Worm (Caenorhabditis elegans) whole organism, L1 larva: Measurements from ENCODE around the gene hpo-19.

Experiments
- C34B4.2 ChIP-seq: sonication (generic microtip); optimal IDR thresholded peaks from 2 replicates; lab custom pipeline; 2017; ENCODE audit warnings: mild to moderate bottlenecking, missing genetic modification characterization, missing compliant biosample characterization
- F16B12.6 ChIP-seq: fragments of 150-350 bp; optimal IDR thresholded peaks from 2 replicates; lab custom pipeline; 2014; ENCODE audit warnings: missing biosample characterization, missing genetic modification characterization
- Y116A8C.19 ChIP-seq: sonication (generic microtip); optimal IDR thresholded peaks from 2 replicates; lab custom pipeline; 2016; ENCODE audit warnings: missing compliant biosample characterization, missing genetic modification characterization, borderline replicate concordance
- aly-2 ChIP-seq: fragments of 150-350 bp; optimal IDR thresholded peaks from 2 replicates; lab custom pipeline; 2014; ENCODE audit warnings: missing biosample characterization, missing genetic modification characterization
- blmp-1 ChIP-seq: fragments of 150-350 bp; optimal IDR thresholded peaks from 2 replicates; lab custom pipeline; 2014; ENCODE audit warnings: missing biosample characterization, missing genetic modification characterization
- ceh-63 ChIP-seq: fragments of 200-800 bp; sonication (Bioruptor generic); optimal IDR thresholded peaks from 2 replicates; lab custom pipeline; 2018; ENCODE audit warnings: mild to moderate bottlenecking, missing genetic modification characterization, missing compliant biosample characterization
- ceh-8 ChIP-seq: fragments of 200-800 bp; sonication (Bioruptor generic); optimal IDR thresholded peaks from 2 replicates; lab custom pipeline; 2018; ENCODE audit warnings: mild to moderate bottlenecking, missing genetic modification characterization, moderate library complexity, missing compliant biosample characterization
- ceh-82 ChIP-seq, 3 experiments: fragments of 150-350 bp in 1 of 3; sonication (generic microtip) in 2 of 3; optimal IDR thresholded peaks; 2 replicates each; lab custom pipeline; 2014 to 2017; ENCODE audit warnings: missing biosample characterization in 3 of 3, missing genetic modification characterization in 3 of 3
- ces-1 ChIP-seq: fragments of 150-350 bp; optimal IDR thresholded peaks from 2 replicates; lab custom pipeline; 2014; ENCODE audit warnings: missing biosample characterization, missing genetic modification reagents, missing genetic modification characterization
- efl-1 ChIP-seq, 4 experiments: fragments of 150-350 bp; optimal IDR thresholded peaks in 3 of 4; peaks in 1 of 4; 1 replicate in 1 of 4; 2 replicates in 3 of 4; lab custom pipeline; 2014; ENCODE audit warnings: missing biosample characterization in 2 of 4, missing genetic modification characterization in 2 of 4, missing genetic modification reagents in 2 of 4
- efl-3 ChIP-seq: fragments of 200-800 bp; sonication (Bioruptor generic); optimal IDR thresholded peaks from 2 replicates; lab custom pipeline; 2018; ENCODE audit warnings: mild to moderate bottlenecking, missing genetic modification characterization, missing compliant biosample characterization
- egl-27 ChIP-seq, 2 experiments: fragments of 150-350 bp in 1 of 2; sonication (generic microtip); optimal IDR thresholded peaks; 3 replicates each; lab custom pipeline; 2017 to 2018; ENCODE audit warnings: missing biosample characterization in 2 of 2, missing genetic modification characterization in 2 of 2, missing genetic modification reagents in 2 of 2
- elt-2 ChIP-seq: sonication (generic microtip); optimal IDR thresholded peaks from 2 replicates; lab custom pipeline; 2016; ENCODE audit warnings: missing genetic modification characterization, mild to moderate bottlenecking, inconsistent platforms, missing compliant biosample characterization, missing genetic modification reagents
- fkh-4 ChIP-seq: sonication (generic microtip); optimal IDR thresholded peaks from 2 replicates; lab custom pipeline; 2016; ENCODE audit warnings: missing compliant biosample characterization, missing genetic modification characterization, borderline replicate concordance
- hpl-2 ChIP-seq: fragments of 150-350 bp; optimal IDR thresholded peaks from 2 replicates; lab custom pipeline; 2014; ENCODE audit warnings: missing biosample characterization, missing genetic modification reagents, missing genetic modification characterization
- isw-1 ChIP-seq: fragments of 200-800 bp; sonication (Bioruptor generic); IDR thresholded peaks from 2 replicates; pipeline ENCODE4 v1.3.6; 2022; ENCODE audit warnings: missing genetic modification characterization, missing compliant biosample characterization
- lin-35 ChIP-seq, 2 experiments: fragments of 150-350 bp; optimal IDR thresholded peaks; 2 replicates each; lab custom pipeline; 2014; ENCODE audit warnings: missing biosample characterization in 2 of 2, missing genetic modification characterization in 2 of 2, missing genetic modification reagents in 2 of 2
- lin-39 ChIP-seq: fragments of 150-350 bp; optimal IDR thresholded peaks from 2 replicates; lab custom pipeline; 2014; ENCODE audit warnings: missing biosample characterization, missing genetic modification reagents, missing genetic modification characterization
- lsy-2 ChIP-seq, 2 experiments: fragments of 150-350 bp; optimal IDR thresholded peaks; 2 replicates each; lab custom pipeline; 2014; ENCODE audit warnings: missing biosample characterization in 2 of 2, missing genetic modification characterization in 2 of 2
- mab-9 ChIP-seq: fragments of 200-800 bp; sonication (Bioruptor generic); IDR thresholded peaks from 2 replicates; pipeline ENCODE4 v1.3.6; 2022; ENCODE audit warnings: missing genetic modification reagents, missing genetic modification characterization, missing compliant biosample characterization
- mef-2 ChIP-seq: fragments of 150-350 bp; optimal IDR thresholded peaks from 2 replicates; lab custom pipeline; 2014; ENCODE audit warnings: missing biosample characterization, missing genetic modification characterization
- mep-1 ChIP-seq: fragments of 150-350 bp; optimal IDR thresholded peaks from 2 replicates; lab custom pipeline; 2014; ENCODE audit warnings: missing biosample characterization, missing genetic modification characterization
- nhr-11 ChIP-seq: fragments of 150-350 bp; optimal IDR thresholded peaks from 2 replicates; lab custom pipeline; 2014; ENCODE audit warnings: missing biosample characterization, missing genetic modification characterization
- nhr-12 ChIP-seq: sonication (generic microtip); optimal IDR thresholded peaks from 2 replicates; lab custom pipeline; 2017; ENCODE audit warnings: missing biosample characterization, missing genetic modification characterization
- nhr-19 ChIP-seq: fragments of 200-800 bp; sonication (Bioruptor generic); conservative IDR thresholded peaks from 2 replicates; pipeline ENCODE4 v1.3.6; 2022; ENCODE audit warnings: missing genetic modification characterization, missing compliant biosample characterization
- nhr-20 ChIP-seq: sonication (generic microtip); optimal IDR thresholded peaks from 2 replicates; lab custom pipeline; 2016; ENCODE audit warnings: mild to moderate bottlenecking, missing genetic modification characterization, missing compliant biosample characterization
- nhr-28 ChIP-seq: fragments of 150-350 bp; optimal IDR thresholded peaks from 2 replicates; lab custom pipeline; 2014; ENCODE audit warnings: missing biosample characterization, missing genetic modification characterization
- nhr-76 ChIP-seq: sonication (generic microtip); optimal IDR thresholded peaks from 2 replicates; lab custom pipeline; 2017; ENCODE audit warnings: missing biosample characterization, missing genetic modification characterization
- nhr-85 ChIP-seq: sonication (generic microtip); peaks from one replicate; lab custom pipeline; 2016; ENCODE audit warnings: missing genetic modification characterization, inconsistent platforms, missing compliant biosample characterization
- nhr-90 ChIP-seq: sonication (generic microtip); optimal IDR thresholded peaks from 2 replicates; lab custom pipeline; 2016; ENCODE audit warnings: mild to moderate bottlenecking, missing genetic modification characterization, missing compliant biosample characterization; ENCODE audit not compliant: poor library complexity
- pax-3 ChIP-seq: fragments of 200-800 bp; sonication (Bioruptor generic); optimal IDR thresholded peaks from 2 replicates; lab custom pipeline; 2018; ENCODE audit warnings: mild to moderate bottlenecking, missing genetic modification characterization, moderate library complexity, missing compliant biosample characterization
- rnt-1 ChIP-seq: sonication (generic microtip); optimal IDR thresholded peaks from 2 replicates; lab custom pipeline; 2016; ENCODE audit warnings: mild to moderate bottlenecking, missing genetic modification characterization, moderate library complexity, missing compliant biosample characterization
- snpc-4 ChIP-seq: fragments of 150-350 bp; optimal IDR thresholded peaks from 2 replicates; lab custom pipeline; 2014; ENCODE audit warnings: missing biosample characterization, missing genetic modification characterization
- snu-23 ChIP-seq: sonication (generic microtip); optimal IDR thresholded peaks from 2 replicates; lab custom pipeline; 2016; ENCODE audit warnings: missing genetic modification characterization, missing compliant biosample characterization
- sox-4 ChIP-seq: sonication (generic microtip); optimal IDR thresholded peaks from 2 replicates; lab custom pipeline; 2016; ENCODE audit warnings: missing genetic modification characterization, missing compliant biosample characterization
- sup-37 ChIP-seq: fragments of 200-800 bp; sonication (Bioruptor generic); optimal IDR thresholded peaks from 2 replicates; lab custom pipeline; 2018; ENCODE audit warnings: mild to moderate bottlenecking, missing genetic modification characterization, missing compliant biosample characterization
- swsn-7 ChIP-seq: sonication (generic microtip); optimal IDR thresholded peaks from 2 replicates; lab custom pipeline; 2016; ENCODE audit warnings: missing genetic modification characterization, missing compliant biosample characterization
- unc-130 ChIP-seq: fragments of 150-350 bp; optimal IDR thresholded peaks from 2 replicates; lab custom pipeline; 2017; ENCODE audit warnings: missing biosample characterization, missing genetic modification characterization, inconsistent platforms
- unc-30 ChIP-seq: sonication (generic microtip); optimal IDR thresholded peaks from 2 replicates; lab custom pipeline; 2017; ENCODE audit warnings: missing biosample characterization, missing genetic modification characterization
- vab-15 ChIP-seq: sonication (generic microtip); optimal IDR thresholded peaks from 2 replicates; lab custom pipeline; 2017; ENCODE audit warnings: missing genotype, mild to moderate bottlenecking, missing genetic modification characterization, missing compliant biosample characterization
- xbp-1 ChIP-seq: sonication (generic microtip); optimal IDR thresholded peaks from 2 replicates; lab custom pipeline; 2016; ENCODE audit warnings: missing genetic modification characterization, missing compliant biosample characterization
- zag-1 ChIP-seq: fragments of 150-350 bp; optimal IDR thresholded peaks from 2 replicates; lab custom pipeline; 2014; ENCODE audit warnings: missing biosample characterization, missing genetic modification characterization

Gene hpo-19

DNA sequence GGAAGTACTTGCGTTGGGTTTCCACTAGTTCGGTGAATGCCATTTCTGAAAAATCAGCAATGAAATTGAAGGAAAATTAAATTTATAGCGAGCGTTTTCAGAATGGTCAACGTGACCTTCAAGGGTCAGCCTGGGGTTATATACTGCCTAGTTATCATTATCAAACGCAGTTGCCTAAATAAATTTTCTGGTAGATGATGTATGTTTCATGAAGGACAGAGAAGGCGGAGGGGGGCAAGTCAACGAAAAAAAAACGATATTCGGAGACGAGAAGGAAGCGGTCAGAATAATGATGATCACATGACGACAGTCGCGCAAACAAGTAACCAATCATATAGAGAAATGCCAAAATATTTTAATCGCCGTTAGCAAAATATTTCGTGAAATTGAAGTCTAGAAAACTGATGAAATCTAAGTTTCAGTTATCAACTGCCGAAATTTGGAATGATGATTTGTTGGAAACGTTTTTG is 6.5 kb upstream of the hpo-19 start, which contains the start of gene alh-4 (continued):
- no peak for TF ChIP-seq efl-3 (GFP tag; lab: Kevin White, UChicago)
- peak; percentile 8 for TF ChIP-seq vab-15 (tag; lab: Kevin White, UChicago)
- TF ChIP-seq lin-39 (tag; lab: Kevin White, UChicago): no peak
- no peak for TF ChIP-seq zag-1
- no peak for TF ChIP-seq mef-2 (tag; lab: Kevin White, UChicago)
- TF ChIP-seq rnt-1 (tag; lab: Kevin White, UChicago): no peak
- no peak for TF ChIP-seq fkh-4 (tag; lab: Kevin White, UChicago)
- TF ChIP-seq nhr-85 (tag; lab: Kevin White, UChicago): peak; percentile 84
- no peak for TF ChIP-seq nhr-28 (tag; lab: Kevin White, UChicago)
- no peak for TF ChIP-seq efl-1 (optimal IDR thresholded peaks at IDR 0.05; lab: Kevin White, UChicago)
- no peak for TF ChIP-seq efl-1 (GFP tag; optimal IDR thresholded peaks at IDR 0.05 in 1 of 2; lab: Kevin White, UChicago)
- TF ChIP-seq unc-30 (tag; lab: Kevin White, UChicago): no peak
- no peak for TF ChIP-seq isw-1 (GFP tag; lab: Robert Waterston, UW)
- no peak for TF ChIP-seq sox-4 (tag; lab: Kevin White, UChicago)
- no peak for TF ChIP-seq nhr-76 (tag; lab: Kevin White, UChicago)
- no peak for TF ChIP-seq aly-2 (tag; lab: Kevin White, UChicago)
- no peak for TF ChIP-seq elt-2 (tag; lab: Kevin White, UChicago)
- TF ChIP-seq sup-37 (GFP tag; lab: Kevin White, UChicago): no peak
- no peak for TF ChIP-seq ceh-82 (tag; optimal IDR thresholded peaks at IDR 0.05; lab: Kevin White, UChicago)
- TF ChIP-seq mab-9 (GFP tag; lab: Robert Waterston, UW): no peak
- peak in 1 of 2 experiments; percentile 28 for TF ChIP-seq lsy-2 (tag; optimal IDR thresholded peaks at IDR 0.05; lab: Kevin White, UChicago)
- no peak for TF ChIP-seq nhr-11 (tag; lab: Kevin White, UChicago)
- peak; percentile 8 for TF ChIP-seq mep-1 (tag; lab: Kevin White, UChicago)
- no peak for TF ChIP-seq C34B4.2 (tag; lab: Kevin White, UChicago)
- TF ChIP-seq ceh-63 (GFP tag; lab: Kevin White, UChicago): no peak
- peak; percentile 79 for TF ChIP-seq blmp-1 (tag; lab: Kevin White, UChicago)
- TF ChIP-seq nhr-20 (tag; lab: Kevin White, UChicago): peak; percentile 67
- no peak for TF ChIP-seq ces-1
- no peak for TF ChIP-seq pax-3 (tag; lab: Kevin White, UChicago)
- no peak for TF ChIP-seq snpc-4 (tag; lab: Kevin White, UChicago)
- TF ChIP-seq unc-130 (tag; lab: Kevin White, UChicago): peak; percentile 52
- TF ChIP-seq swsn-7: no peak
- no peak for TF ChIP-seq nhr-19
- peak; percentile 58 for TF ChIP-seq nhr-90 (tag; lab: Kevin White, UChicago)
- no peak for TF ChIP-seq hpl-2 (GFP tag; lab: Kevin White, UChicago)
- no peak for TF ChIP-seq nhr-12 (tag; lab: Kevin White, UChicago)
- no peak for TF ChIP-seq ceh-8 (GFP tag; lab: Kevin White, UChicago)
- TF ChIP-seq lin-35 (GFP tag; optimal IDR thresholded peaks at IDR 0.05; lab: Kevin White, UChicago): peak in 1 of 2 experiments; percentile 37
- no peak for TF ChIP-seq egl-27 (tag; optimal IDR thresholded peaks at IDR 0.05; lab: Kevin White, UChicago)
- TF ChIP-seq snu-23 (GFP tag; lab: Kevin White, UChicago): peak; percentile 44
- no peak for TF ChIP-seq Y116A8C.19 (tag; lab: Kevin White, UChicago)
- TF ChIP-seq F16B12.6 (tag; lab: Kevin White, UChicago): no peak
- TF ChIP-seq xbp-1 (tag; lab: Kevin White, UChicago): no peak
